Worm (Caenorhabditis elegans) whole organism, L1 larva: ENCODE results near the gene lgc-28.
"Not testable (repeated sequence)": the region's sequence is repeated elsewhere in the genome, so short reads cannot be mapped to it uniquely, and the experiment has no call there.

Experiments
- C04F5.9 ChIP-seq: sonication (generic microtip); optimal IDR thresholded peaks from 2 replicates; lab custom pipeline; 2016; ENCODE audit warnings: missing genetic modification characterization, missing compliant biosample characterization
- C34B4.2 ChIP-seq: sonication (generic microtip); optimal IDR thresholded peaks from 2 replicates; lab custom pipeline; 2017; ENCODE audit warnings: mild to moderate bottlenecking, missing genetic modification characterization, missing compliant biosample characterization
- F16B12.6 ChIP-seq: fragments of 150-350 bp; optimal IDR thresholded peaks from 2 replicates; lab custom pipeline; 2014; ENCODE audit warnings: missing biosample characterization, missing genetic modification characterization
- Y116A8C.19 ChIP-seq: sonication (generic microtip); optimal IDR thresholded peaks from 2 replicates; lab custom pipeline; 2016; ENCODE audit warnings: missing compliant biosample characterization, missing genetic modification characterization, borderline replicate concordance
- aha-1 ChIP-seq: fragments of 150-350 bp; optimal IDR thresholded peaks from 2 replicates; lab custom pipeline; 2014; ENCODE audit warnings: missing biosample characterization, missing genetic modification characterization
- aly-2 ChIP-seq: fragments of 150-350 bp; optimal IDR thresholded peaks from 2 replicates; lab custom pipeline; 2014; ENCODE audit warnings: missing biosample characterization, missing genetic modification characterization
- ceh-63 ChIP-seq: fragments of 200-800 bp; sonication (Bioruptor generic); optimal IDR thresholded peaks from 2 replicates; lab custom pipeline; 2018; ENCODE audit warnings: mild to moderate bottlenecking, missing genetic modification characterization, missing compliant biosample characterization
- ceh-90 ChIP-seq: sonication (generic microtip); optimal IDR thresholded peaks from 2 replicates; lab custom pipeline; 2016; ENCODE audit warnings: missing genetic modification characterization, missing compliant biosample characterization
- dpl-1 ChIP-seq, 3 experiments: fragments of 150-350 bp in 2 of 3; sonication (generic microtip) in 1 of 3; optimal IDR thresholded peaks; 2 replicates each; lab custom pipeline; 2014 to 2017; ENCODE audit warnings: missing biosample characterization in 3 of 3, missing genetic modification characterization in 3 of 3, missing genetic modification reagents in 3 of 3
- efl-1 ChIP-seq, 4 experiments: fragments of 150-350 bp; optimal IDR thresholded peaks in 3 of 4; peaks in 1 of 4; 1 replicate in 1 of 4; 2 replicates in 3 of 4; lab custom pipeline; 2014; ENCODE audit warnings: missing biosample characterization in 2 of 4, missing genetic modification characterization in 2 of 4, missing genetic modification reagents in 2 of 4
- efl-3 ChIP-seq: fragments of 200-800 bp; sonication (Bioruptor generic); optimal IDR thresholded peaks from 2 replicates; lab custom pipeline; 2018; ENCODE audit warnings: mild to moderate bottlenecking, missing genetic modification characterization, missing compliant biosample characterization
- elt-3 ChIP-seq, 6 experiments: fragments of 150-350 bp in 1 of 6; sonication (generic microtip); optimal IDR thresholded peaks; 2 replicates each; lab custom pipeline; 2017 to 2018; ENCODE audit warnings: missing biosample characterization in 6 of 6, missing genetic modification characterization in 6 of 6, inconsistent platforms in 1 of 6
- fkh-10 ChIP-seq: sonication (generic microtip); optimal IDR thresholded peaks from 2 replicates; lab custom pipeline; 2017; ENCODE audit warnings: missing biosample characterization, missing genetic modification reagents, missing genetic modification characterization
- fos-1 ChIP-seq: fragments of 150-350 bp; optimal IDR thresholded peaks from 2 replicates; lab custom pipeline; 2014; ENCODE audit warnings: missing biosample characterization, missing genetic modification characterization
- grh-1 ChIP-seq: fragments of 200-800 bp; sonication (Bioruptor generic); IDR thresholded peaks from 2 replicates; pipeline ENCODE4 v1.3.6; 2022; ENCODE audit warnings: missing genetic modification reagents, missing genetic modification characterization, missing compliant biosample characterization
- irx-1 ChIP-seq: sonication (generic microtip); optimal IDR thresholded peaks from 2 replicates; lab custom pipeline; 2016; ENCODE audit warnings: missing genetic modification characterization, missing compliant biosample characterization
- jun-1 ChIP-seq: fragments of 150-350 bp; optimal IDR thresholded peaks from 2 replicates; lab custom pipeline; 2014; ENCODE audit warnings: missing biosample characterization, missing genetic modification reagents, missing genetic modification characterization
- lin-13 ChIP-seq: fragments of 150-350 bp; optimal IDR thresholded peaks from 2 replicates; lab custom pipeline; 2014; ENCODE audit warnings: missing biosample characterization, missing genetic modification reagents, missing genetic modification characterization
- lin-15B ChIP-seq: fragments of 150-350 bp; sonication (generic microtip); optimal IDR thresholded peaks from 3 replicates; lab custom pipeline; 2014; ENCODE audit warnings: missing biosample characterization, missing genetic modification characterization
- lin-35 ChIP-seq, 2 experiments: fragments of 150-350 bp; optimal IDR thresholded peaks; 2 replicates each; lab custom pipeline; 2014; ENCODE audit warnings: missing biosample characterization in 2 of 2, missing genetic modification characterization in 2 of 2, missing genetic modification reagents in 2 of 2
- lir-3 ChIP-seq: sonication (generic microtip); optimal IDR thresholded peaks from 2 replicates; lab custom pipeline; 2016; ENCODE audit warnings: mild to moderate bottlenecking, missing genetic modification characterization, moderate library complexity, missing compliant biosample characterization; ENCODE audit not compliant: poor library complexity
- mef-2 ChIP-seq: fragments of 150-350 bp; optimal IDR thresholded peaks from 2 replicates; lab custom pipeline; 2014; ENCODE audit warnings: missing biosample characterization, missing genetic modification characterization
- mep-1 ChIP-seq: fragments of 150-350 bp; optimal IDR thresholded peaks from 2 replicates; lab custom pipeline; 2014; ENCODE audit warnings: missing biosample characterization, missing genetic modification characterization
- nhr-11 ChIP-seq: fragments of 150-350 bp; optimal IDR thresholded peaks from 2 replicates; lab custom pipeline; 2014; ENCODE audit warnings: missing biosample characterization, missing genetic modification characterization
- nhr-20 ChIP-seq: sonication (generic microtip); optimal IDR thresholded peaks from 2 replicates; lab custom pipeline; 2016; ENCODE audit warnings: mild to moderate bottlenecking, missing genetic modification characterization, missing compliant biosample characterization
- nhr-237 ChIP-seq: fragments of 150-350 bp; optimal IDR thresholded peaks from 2 replicates; lab custom pipeline; 2014; ENCODE audit warnings: missing biosample characterization, missing genetic modification characterization
- nhr-28 ChIP-seq: fragments of 150-350 bp; optimal IDR thresholded peaks from 2 replicates; lab custom pipeline; 2014; ENCODE audit warnings: missing biosample characterization, missing genetic modification characterization
- nhr-71 ChIP-seq: sonication (generic microtip); optimal IDR thresholded peaks from 2 replicates; lab custom pipeline; 2016; ENCODE audit warnings: mild to moderate bottlenecking, missing genetic modification characterization, moderate library complexity, missing compliant biosample characterization
- nhr-76 ChIP-seq: sonication (generic microtip); optimal IDR thresholded peaks from 2 replicates; lab custom pipeline; 2017; ENCODE audit warnings: missing biosample characterization, missing genetic modification characterization
- nhr-85 ChIP-seq: sonication (generic microtip); peaks from one replicate; lab custom pipeline; 2016; ENCODE audit warnings: missing genetic modification characterization, inconsistent platforms, missing compliant biosample characterization
- nhr-90 ChIP-seq: sonication (generic microtip); optimal IDR thresholded peaks from 2 replicates; lab custom pipeline; 2016; ENCODE audit warnings: mild to moderate bottlenecking, missing genetic modification characterization, missing compliant biosample characterization; ENCODE audit not compliant: poor library complexity
- pag-3 ChIP-seq: sonication (generic microtip); optimal IDR thresholded peaks from 2 replicates; lab custom pipeline; 2017; ENCODE audit warnings: missing genetic modification characterization, mild to moderate bottlenecking, missing compliant biosample characterization, antibody characterized with exemption, borderline replicate concordance; ENCODE audit not compliant: insufficient read depth
- pax-3 ChIP-seq: fragments of 200-800 bp; sonication (Bioruptor generic); optimal IDR thresholded peaks from 2 replicates; lab custom pipeline; 2018; ENCODE audit warnings: mild to moderate bottlenecking, missing genetic modification characterization, moderate library complexity, missing compliant biosample characterization
- snu-23 ChIP-seq: sonication (generic microtip); optimal IDR thresholded peaks from 2 replicates; lab custom pipeline; 2016; ENCODE audit warnings: missing genetic modification characterization, missing compliant biosample characterization
- sox-4 ChIP-seq: sonication (generic microtip); optimal IDR thresholded peaks from 2 replicates; lab custom pipeline; 2016; ENCODE audit warnings: missing genetic modification characterization, missing compliant biosample characterization
- sptf-1 ChIP-seq: fragments of 150-350 bp; optimal IDR thresholded peaks from 2 replicates; lab custom pipeline; 2014; ENCODE audit warnings: missing biosample characterization, missing genetic modification characterization
- swsn-7 ChIP-seq: sonication (generic microtip); optimal IDR thresholded peaks from 2 replicates; lab custom pipeline; 2016; ENCODE audit warnings: missing genetic modification characterization, missing compliant biosample characterization
- tbx-2 ChIP-seq: sonication (generic microtip); optimal IDR thresholded peaks from 2 replicates; lab custom pipeline; 2016; ENCODE audit warnings: missing genetic modification characterization, missing compliant biosample characterization
- tlp-1 ChIP-seq: fragments of 150-350 bp; optimal IDR thresholded peaks from 2 replicates; lab custom pipeline; 2014; ENCODE audit warnings: missing biosample characterization, missing genetic modification characterization
- unc-30 ChIP-seq: sonication (generic microtip); optimal IDR thresholded peaks from 2 replicates; lab custom pipeline; 2017; ENCODE audit warnings: missing biosample characterization, missing genetic modification characterization
- unc-98 ChIP-seq: fragments of 200-800 bp; sonication (Bioruptor generic); IDR thresholded peaks from 2 replicates; pipeline ENCODE4 v1.3.6; 2022; ENCODE audit warnings: missing genetic modification characterization, missing compliant biosample characterization
- vab-15 ChIP-seq: sonication (generic microtip); optimal IDR thresholded peaks from 2 replicates; lab custom pipeline; 2017; ENCODE audit warnings: missing genotype, mild to moderate bottlenecking, missing genetic modification characterization, missing compliant biosample characterization
- xbp-1 ChIP-seq: sonication (generic microtip); optimal IDR thresholded peaks from 2 replicates; lab custom pipeline; 2016; ENCODE audit warnings: missing genetic modification characterization, missing compliant biosample characterization
- ztf-11 ChIP-seq, 2 experiments: sonication (generic microtip); optimal IDR thresholded peaks; 2 replicates each; lab custom pipeline; 2016 to 2017; ENCODE audit warnings: missing genetic modification characterization in 2 of 2, missing biosample characterization in 1 of 2, missing compliant biosample characterization in 1 of 2

Gene lgc-28

DNA sequence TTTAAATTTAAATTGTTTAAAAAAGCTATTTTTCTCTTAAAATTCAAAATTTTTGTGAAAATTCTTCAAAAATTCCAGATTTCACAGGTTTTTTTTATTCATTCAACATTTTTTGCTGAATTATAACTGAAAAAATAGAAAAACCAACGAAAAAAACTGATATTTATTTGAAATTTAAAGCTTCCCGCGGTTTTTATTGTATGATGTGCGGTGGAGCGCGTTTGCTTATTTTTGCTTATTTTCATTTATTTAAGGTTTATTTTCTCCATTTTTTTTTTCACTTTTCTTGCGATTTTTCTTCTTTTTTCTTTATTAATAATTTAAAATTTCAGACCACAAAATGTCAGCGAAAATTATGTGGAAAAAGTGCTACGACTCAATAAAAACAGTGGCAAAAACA lies 13.2 kb downstream of the lgc-28 start, which contains the start of gene F22E5.9 (continued):
- TF ChIP-seq unc-98 (GFP tag; lab: Robert Waterston, UW) (no peak), sptf-1 (tag; lab: Kevin White, UChicago) (no peak), F16B12.6 (tag; lab: Kevin White, UChicago) (no peak), nhr-71 (tag; lab: Kevin White, UChicago) (no peak), snu-23 (GFP tag; lab: Kevin White, UChicago) (no peak), jun-1 (no peak), efl-1 (optimal IDR thresholded peaks at IDR 0.05; lab: Kevin White, UChicago) (peak; percentile 91 to 97), efl-1 (GFP tag; optimal IDR thresholded peaks at IDR 0.05 in 1 of 2; lab: Kevin White, UChicago) (peak; percentile 91 to 99), nhr-85 (peak; percentile 48), irx-1 (tag; lab: Kevin White, UChicago) (peak; percentile 4), lir-3 (tag; lab: Kevin White, UChicago) (no peak), C04F5.9 (tag; lab: Kevin White, UChicago) (no peak), pax-3 (tag; lab: Kevin White, UChicago) (no peak), lin-15B (tag; lab: Kevin White, UChicago) (no peak), fos-1 (tag; lab: Kevin White, UChicago) (no peak), nhr-76 (no peak), lin-35 (GFP tag; optimal IDR thresholded peaks at IDR 0.05; lab: Kevin White, UChicago) (peak; percentile 80 to 92), swsn-7 (tag; lab: Kevin White, UChicago) (peak; percentile 17), ztf-11 (tag; optimal IDR thresholded peaks at IDR 0.05; lab: Kevin White, UChicago) (no peak), mep-1 (no peak), mef-2 (no peak), lin-13 (GFP tag; lab: Kevin White, UChicago) (no peak), grh-1 (GFP tag; lab: Robert Waterston, UW) (no peak), nhr-20 (tag; lab: Kevin White, UChicago) (peak; percentile 25), ceh-63 (GFP tag; lab: Kevin White, UChicago) (no peak)
- TF ChIP-seq, all 84 proteins: peak for 12

DNA sequence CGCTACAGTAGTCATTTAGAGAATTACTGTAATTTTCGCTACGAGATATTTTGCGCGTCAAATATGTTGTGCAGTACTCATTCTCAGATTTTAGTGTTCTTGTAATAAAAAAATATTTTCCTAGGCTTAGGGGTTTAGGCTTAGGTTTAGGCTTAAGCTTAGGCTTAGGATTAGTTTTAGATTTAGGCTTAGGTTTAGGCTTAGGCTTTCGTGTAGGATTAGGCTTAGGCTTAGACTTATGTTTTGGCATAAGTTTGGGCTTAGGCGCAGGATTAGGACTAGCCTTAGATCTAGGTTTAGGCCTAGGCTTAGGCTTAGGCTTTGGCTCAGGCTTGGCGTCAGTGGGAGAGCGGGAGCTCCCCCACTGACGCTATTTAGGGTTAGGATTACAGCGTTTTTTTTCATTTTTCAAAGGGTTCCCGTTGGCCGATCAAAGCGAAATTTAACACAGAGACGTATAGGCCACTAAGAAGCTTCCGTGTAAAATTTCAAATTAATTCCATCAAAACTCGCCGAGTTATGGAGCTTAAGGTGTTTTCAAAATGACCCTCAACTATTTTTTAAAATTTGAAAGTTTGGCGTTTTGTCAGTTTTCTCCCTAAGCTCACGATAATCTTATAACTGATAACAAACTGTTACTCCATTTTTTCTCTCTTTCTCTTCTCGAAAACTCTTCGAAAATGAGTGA lies 14.7 kb downstream of the lgc-28 start, which contains the start of gene F22E5.8:
TSS of gene F22E5.8 (plus strand) at position 638 of the 688 bp plus-strand sequence.
- not testable (repeated sequence) for TF ChIP-seq lin-15B, aly-2, sox-4 (tag; lab: Kevin White, UChicago)

DNA sequence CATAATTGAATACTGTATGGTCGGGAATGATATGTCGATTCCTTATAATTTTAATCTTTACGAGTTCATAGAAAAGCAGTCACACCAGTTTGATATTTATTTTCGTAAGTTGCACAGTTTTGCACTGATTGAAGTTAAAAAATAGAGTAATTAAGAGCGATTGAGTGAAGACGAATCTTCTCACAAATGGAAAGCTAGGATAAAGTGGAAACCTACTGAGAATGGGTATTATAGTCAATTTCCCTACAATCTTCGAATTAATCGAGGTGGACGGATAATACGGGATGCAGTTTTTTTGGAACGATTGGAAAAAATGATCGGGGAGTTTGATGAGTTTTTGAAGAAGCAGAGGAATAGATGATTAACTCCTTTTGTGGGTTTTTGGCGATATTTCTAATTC lies 16.1 kb downstream of the lgc-28 start, which contains the start of gene F22E5.23:
TSS of gene F22E5.23 (plus strand) at position 301 of the 400 bp plus-strand sequence.
- TF ChIP-seq nhr-28 (tag; lab: Kevin White, UChicago), result no peak
- no peak for TF ChIP-seq pag-3 (tag; lab: Kevin White, UChicago)
- TF ChIP-seq elt-3 (tag; optimal IDR thresholded peaks at IDR 0.05; lab: Kevin White, UChicago), result no peak
- no peak for TF ChIP-seq unc-30
- no peak for TF ChIP-seq nhr-11
- no peak for TF ChIP-seq Y116A8C.19 (tag; lab: Kevin White, UChicago)
- no peak for TF ChIP-seq mep-1
- no peak for TF ChIP-seq aha-1 (tag; lab: Kevin White, UChicago)
- no peak for TF ChIP-seq vab-15 (tag; lab: Kevin White, UChicago)

DNA sequence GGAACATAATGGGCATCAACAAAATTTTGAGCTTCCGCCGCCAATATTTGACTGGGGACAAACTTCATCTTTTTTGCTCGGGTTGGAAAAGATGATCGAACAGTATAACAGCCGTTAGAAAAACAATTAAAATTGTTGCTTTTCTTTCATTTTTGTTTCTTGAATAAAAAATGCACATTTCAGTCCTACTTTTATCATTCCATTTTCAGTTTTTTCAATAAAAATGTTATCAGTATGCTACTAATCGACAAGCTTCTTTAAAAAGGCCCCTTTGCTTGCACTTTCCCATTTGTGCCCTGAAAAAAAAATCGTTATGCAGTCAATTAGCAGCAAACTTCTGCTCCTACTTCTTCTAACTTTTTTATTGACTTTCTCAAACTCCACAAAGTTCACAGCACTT lies 16.9 kb downstream of the lgc-28 start, which contains the start of gene F22E5.7:
TSS of gene F22E5.7 (plus strand) at position 301 of the 400 bp plus-strand sequence.
- TF ChIP-seq pax-3 (tag; lab: Kevin White, UChicago) (no peak), fkh-10 (no peak), xbp-1 (tag; lab: Kevin White, UChicago) (no peak), tlp-1 (no peak), efl-3 (no peak), nhr-85 (no peak), tbx-2 (no peak), swsn-7 (tag; lab: Kevin White, UChicago) (no peak), C34B4.2 (tag; lab: Kevin White, UChicago) (no peak), dpl-1 (GFP tag; optimal IDR thresholded peaks at IDR 0.05; lab: Kevin White, UChicago) (no peak), nhr-90 (tag; lab: Kevin White, UChicago) (no peak), pag-3 (tag; lab: Kevin White, UChicago) (no peak), aha-1 (tag; lab: Kevin White, UChicago) (no peak), efl-1 (optimal IDR thresholded peaks at IDR 0.05; lab: Kevin White, UChicago) (no peak), efl-1 (GFP tag; optimal IDR thresholded peaks at IDR 0.05 in 1 of 2; lab: Kevin White, UChicago) (no peak), nhr-11 (no peak), nhr-237 (tag; lab: Kevin White, UChicago) (no peak), ceh-90 (tag; lab: Kevin White, UChicago) (no peak)
